Fruit fly (Drosophila melanogaster): ENCODE results near the gene COX7AL2.

dm6 chr2L:2194305-2194828 lies 3.3 kb downstream of the COX7AL2 start:
- TF ChIP-seq CG34367 (tag; optimal IDR thresholded peaks at IDR 0.05) = no peak
- no peak for TF ChIP-seq CG9948 (tag; optimal IDR thresholded peaks at IDR 0.05)
- TF ChIP-seq Snoo (tag; optimal IDR thresholded peaks at IDR 0.05) = no peak
- no peak for TF ChIP-seq CG8159 (tag; optimal IDR thresholded peaks at IDR 0.05)
- no peak for TF ChIP-seq CG13204 (GFP tag; optimal IDR thresholded peaks at IDR 0.05)
- peak; percentile 42 for TF ChIP-seq EcR (GFP tag; optimal IDR thresholded peaks at IDR 0.05)
- no peak for TF ChIP-seq Pif1A (GFP tag; optimal IDR thresholded peaks at IDR 0.05)
- no peak for TF ChIP-seq Ets98B (GFP tag; IDR thresholded peaks at IDR 0.05)
- no peak for TF ChIP-seq CG15710 (tag; optimal IDR thresholded peaks at IDR 0.05)
- no peak for TF ChIP-seq CG32121 (GFP tag; IDR thresholded peaks at IDR 0.05)
- TF ChIP-seq D1 (tag; optimal IDR thresholded peaks at IDR 0.05) = no peak

Data from whole organism, pupa.